Fruit fly (Drosophila melanogaster) whole organism, embryonic: ENCODE data around the gene Pxd.

Experiments used
- Antp ChIP-seq: fragments of 200-800 bp; sonication (Bioruptor generic); optimal IDR thresholded peaks from 3 replicates; lab custom pipeline; 2016; ENCODE audit warnings: missing biosample characterization, missing genetic modification characterization
- BtbVII ChIP-seq: fragments of 200-800 bp; sonication (Bioruptor generic); optimal IDR thresholded peaks from 3 replicates; lab custom pipeline; 2017; ENCODE audit warnings: missing biosample characterization, mild to moderate bottlenecking, missing genetic modification characterization
- CG10462 ChIP-seq: fragments of 200-800 bp; sonication (Bioruptor generic); optimal IDR thresholded peaks from 2 replicates; lab custom pipeline; 2016; ENCODE audit warnings: missing biosample characterization, missing genetic modification characterization
- CG11247 ChIP-seq: fragments of 200-800 bp; sonication (Bioruptor generic); IDR thresholded peaks from 2 replicates; pipeline ENCODE4 v1.3.6; 2022; ENCODE audit warnings: missing biosample characterization, missing genetic modification characterization
- CG11695 ChIP-seq: fragments of 200-800 bp; sonication (Bioruptor generic); IDR thresholded peaks from 3 replicates; pipeline ENCODE4 v1.3.6; 2022; ENCODE audit warnings: missing biosample characterization, missing genetic modification characterization
- CG12071 ChIP-seq: fragments of 200-800 bp; sonication (Bioruptor generic); optimal IDR thresholded peaks from 3 replicates; lab custom pipeline; 2018; ENCODE audit warnings: missing biosample characterization, mild to moderate bottlenecking, missing genetic modification characterization
- CG12299 ChIP-seq: fragments of 200-800 bp; sonication (Bioruptor generic); optimal IDR thresholded peaks from 2 replicates; lab custom pipeline; 2018; ENCODE audit warnings: missing biosample characterization, mild to moderate bottlenecking, missing genetic modification characterization
- CG13624 ChIP-seq: fragments of 200-800 bp; sonication (Bioruptor generic); optimal IDR thresholded peaks from 2 replicates; lab custom pipeline; 2016; ENCODE audit warnings: missing biosample characterization, missing genetic modification characterization
- CG15011 ChIP-seq: fragments of 200-800 bp; sonication (Bioruptor generic); optimal IDR thresholded peaks from 3 replicates; lab custom pipeline; 2018; ENCODE audit warnings: missing biosample characterization, mild to moderate bottlenecking, missing genetic modification characterization
- CG1529 ChIP-seq: fragments of 200-800 bp; sonication (Bioruptor generic); optimal IDR thresholded peaks from 3 replicates; lab custom pipeline; 2018; ENCODE audit warnings: missing biosample characterization, missing genetic modification characterization
- CG1647 ChIP-seq: fragments of 200-800 bp; sonication (Bioruptor generic); optimal IDR thresholded peaks from 3 replicates; lab custom pipeline; 2016; ENCODE audit warnings: missing biosample characterization, missing genetic modification characterization
- CG16863 ChIP-seq: fragments of 200-800 bp; sonication (Bioruptor generic); optimal IDR thresholded peaks from 3 replicates; lab custom pipeline; 2016; ENCODE audit warnings: missing biosample characterization, missing genetic modification characterization
- CG18476 ChIP-seq: fragments of 200-800 bp; sonication (Bioruptor generic); optimal IDR thresholded peaks from 2 replicates; lab custom pipeline; 2016; ENCODE audit warnings: missing biosample characterization, mild to moderate bottlenecking, missing genetic modification characterization
- CG32532 ChIP-seq: fragments of 200-800 bp; sonication (Bioruptor generic); IDR thresholded peaks from 2 replicates; pipeline ENCODE4 v1.3.6; 2022; ENCODE audit warnings: missing biosample characterization, missing genetic modification characterization
- CG32772 ChIP-seq: fragments of 200-800 bp; sonication (Bioruptor generic); IDR thresholded peaks from 2 replicates; pipeline ENCODE4 v1.3.6; 2022; ENCODE audit warnings: missing biosample characterization, missing genetic modification characterization
- CG4282 ChIP-seq: fragments of 200-800 bp; sonication (Bioruptor generic); optimal IDR thresholded peaks from 2 replicates; lab custom pipeline; 2016; ENCODE audit warnings: missing biosample characterization, missing genetic modification characterization
- CG4617 ChIP-seq: fragments of 200-800 bp; sonication (Bioruptor generic); optimal IDR thresholded peaks from 3 replicates; lab custom pipeline; 2016; ENCODE audit warnings: missing biosample characterization, missing genetic modification characterization, borderline replicate concordance
- CG6654 ChIP-seq: fragments of 200-800 bp; sonication (Bioruptor generic); optimal IDR thresholded peaks from 2 replicates; lab custom pipeline; 2017; ENCODE audit warnings: missing biosample characterization, mild to moderate bottlenecking, missing genetic modification characterization
- CG7987 ChIP-seq: fragments of 200-800 bp; sonication (Bioruptor generic); optimal IDR thresholded peaks from 2 replicates; lab custom pipeline; 2018; ENCODE audit warnings: missing biosample characterization, mild to moderate bottlenecking, missing genetic modification characterization, moderate library complexity
- Dbx ChIP-seq: fragments of 200-800 bp; sonication (Bioruptor generic); IDR thresholded peaks from 3 replicates; pipeline ENCODE4 v1.3.6; 2022; ENCODE audit warnings: missing biosample characterization, missing genetic modification characterization
- Dek ChIP-seq: fragments of 200-800 bp; sonication (Bioruptor generic); optimal IDR thresholded peaks from 3 replicates; lab custom pipeline; 2019; ENCODE audit warnings: missing biosample characterization, mild to moderate bottlenecking, missing genetic modification characterization, moderate library complexity
- Doc2 ChIP-seq: fragments of 200-800 bp; sonication (Bioruptor generic); IDR thresholded peaks from 2 replicates; pipeline ENCODE4 v1.3.6; 2022; ENCODE audit warnings: missing biosample characterization, missing genetic modification characterization
- Dref ChIP-seq: fragments of 200-800 bp; sonication (Bioruptor generic); IDR thresholded peaks from 2 replicates; pipeline ENCODE4 v1.3.6; 2022; ENCODE audit warnings: missing biosample characterization, missing genetic modification characterization
- Eip74EF ChIP-seq, 2 experiments: fragments of 200-800 bp in 1 of 2; fragments of >200 bp in 1 of 2; sonication (Bioruptor generic) in 1 of 2; optimal IDR thresholded peaks; 2 replicates each; lab custom pipeline; 2017 to 2019; ENCODE audit warnings: missing biosample characterization in 2 of 2, missing genetic modification characterization in 2 of 2, mild to moderate bottlenecking in 1 of 2, moderate library complexity in 1 of 2
- HLH54F ChIP-seq: fragments of 200-800 bp; sonication (Bioruptor generic); optimal IDR thresholded peaks from 3 replicates; lab custom pipeline; 2016; ENCODE audit warnings: missing biosample characterization, missing genetic modification characterization
- Kr ChIP-seq: fragments of 200-800 bp; sonication (Bioruptor generic); optimal IDR thresholded peaks from 2 replicates; lab custom pipeline; 2017; ENCODE audit warnings: missing biosample characterization, mild to moderate bottlenecking, missing genetic modification characterization
- Meics ChIP-seq: fragments of 200-800 bp; sonication (Bioruptor generic); optimal IDR thresholded peaks from 2 replicates; lab custom pipeline; 2017; ENCODE audit warnings: missing biosample characterization, mild to moderate bottlenecking, missing genetic modification characterization
- Neu2 ChIP-seq: fragments of 200-800 bp; sonication (Bioruptor generic); optimal IDR thresholded peaks from 3 replicates; lab custom pipeline; 2016; ENCODE audit warnings: missing biosample characterization, missing genetic modification characterization, borderline replicate concordance
- Oaz ChIP-seq: fragments of 200-800 bp; sonication (Bioruptor generic); IDR thresholded peaks from 2 replicates; pipeline ENCODE4 v1.3.6; 2022; ENCODE audit warnings: missing biosample characterization, missing genetic modification characterization
- Oli ChIP-seq: fragments of 200-800 bp; sonication (Bioruptor generic); optimal IDR thresholded peaks from 2 replicates; lab custom pipeline; 2018; ENCODE audit warnings: missing biosample characterization, mild to moderate bottlenecking, missing genetic modification characterization, moderate library complexity
- Taf1 ChIP-seq: fragments of 200-800 bp; sonication (Bioruptor generic); IDR thresholded peaks from 2 replicates; pipeline ENCODE4 v1.3.6; 2022; ENCODE audit warnings: missing biosample characterization, missing genetic modification characterization
- YL-1 ChIP-seq: fragments of 200-800 bp; sonication (Bioruptor generic); optimal IDR thresholded peaks from 3 replicates; lab custom pipeline; 2017; ENCODE audit warnings: missing biosample characterization, mild to moderate bottlenecking, missing genetic modification characterization
- abd-A ChIP-seq: fragments of 200-800 bp; sonication (Bioruptor generic); optimal IDR thresholded peaks from 3 replicates; lab custom pipeline; 2019; ENCODE audit warnings: missing biosample characterization, mild to moderate bottlenecking, missing genetic modification characterization, moderate library complexity
- ase ChIP-seq: fragments of 200-800 bp; sonication (Bioruptor generic); IDR thresholded peaks from 3 replicates; pipeline ENCODE4 v1.3.6; 2022; ENCODE audit warnings: missing biosample characterization, missing genetic modification characterization
- bigmax ChIP-seq: fragments of 200-800 bp; sonication (Bioruptor generic); optimal IDR thresholded peaks from 2 replicates; lab custom pipeline; 2018; ENCODE audit warnings: missing biosample characterization, mild to moderate bottlenecking, missing genetic modification characterization
- bowl ChIP-seq: fragments of 200-800 bp; sonication (Bioruptor generic); IDR thresholded peaks from 2 replicates; pipeline ENCODE4 v1.3.6; 2022; ENCODE audit warnings: missing biosample characterization, missing genetic modification characterization
- cas ChIP-seq: fragments of 200-800 bp; sonication (Bioruptor generic); IDR thresholded peaks from 2 replicates; pipeline ENCODE4 v1.3.6; 2022; ENCODE audit warnings: missing biosample characterization, missing genetic modification characterization
- caup ChIP-seq: fragments of 200-800 bp; sonication (Bioruptor generic); optimal IDR thresholded peaks from 3 replicates; lab custom pipeline; 2017; ENCODE audit warnings: missing biosample characterization, mild to moderate bottlenecking, missing genetic modification characterization, moderate library complexity; ENCODE audit not compliant: severe bottlenecking
- chif ChIP-seq, 2 experiments: fragments of 200-800 bp; sonication (Bioruptor generic); optimal IDR thresholded peaks; 3 replicates each; lab custom pipeline; 2016; ENCODE audit warnings: missing biosample characterization in 2 of 2, missing genetic modification characterization in 2 of 2
- disco-r ChIP-seq: fragments of 200-800 bp; sonication (Bioruptor generic); optimal IDR thresholded peaks from 2 replicates; lab custom pipeline; 2016; ENCODE audit warnings: missing biosample characterization, missing genetic modification characterization
- gt ChIP-seq: fragments of 200-800 bp; sonication (Bioruptor generic); IDR thresholded peaks from 2 replicates; pipeline ENCODE4 v1.3.6; 2022; ENCODE audit warnings: missing biosample characterization, missing genetic modification characterization
- jing ChIP-seq: fragments of 200-800 bp; sonication (Bioruptor generic); optimal IDR thresholded peaks from 2 replicates; lab custom pipeline; 2018; ENCODE audit warnings: missing biosample characterization, mild to moderate bottlenecking, missing genetic modification characterization
- kni ChIP-seq: fragments of 200-800 bp; sonication (Bioruptor generic); optimal IDR thresholded peaks from 3 replicates; lab custom pipeline; 2017; ENCODE audit warnings: mild to moderate bottlenecking, missing biosample characterization, missing genetic modification reagents, missing genetic modification characterization
- nmo ChIP-seq: fragments of 200-800 bp; sonication (Bioruptor generic); optimal IDR thresholded peaks from 2 replicates; lab custom pipeline; 2018; ENCODE audit warnings: missing biosample characterization, mild to moderate bottlenecking, missing genetic modification characterization, moderate library complexity
- onecut ChIP-seq: fragments of 200-800 bp; sonication (Bioruptor generic); IDR thresholded peaks from 2 replicates; pipeline ENCODE4 v1.3.6; 2022; ENCODE audit warnings: missing biosample characterization, missing genetic modification characterization
- scrt ChIP-seq: fragments of 200-800 bp; sonication (Bioruptor generic); optimal IDR thresholded peaks from 2 replicates; lab custom pipeline; 2018; ENCODE audit warnings: missing biosample characterization, mild to moderate bottlenecking, missing genetic modification characterization, moderate library complexity
- tgo ChIP-seq: fragments of 200-800 bp; sonication (Bioruptor generic); IDR thresholded peaks from 3 replicates; pipeline ENCODE4 v1.3.6; 2022; ENCODE audit warnings: missing biosample characterization, missing genetic modification characterization
- unpg ChIP-seq: fragments of 200-800 bp; sonication (Bioruptor generic); optimal IDR thresholded peaks from 3 replicates; lab custom pipeline; 2018; ENCODE audit warnings: missing biosample characterization, mild to moderate bottlenecking, missing genetic modification characterization, moderate library complexity

The Pxd gene

DNA sequence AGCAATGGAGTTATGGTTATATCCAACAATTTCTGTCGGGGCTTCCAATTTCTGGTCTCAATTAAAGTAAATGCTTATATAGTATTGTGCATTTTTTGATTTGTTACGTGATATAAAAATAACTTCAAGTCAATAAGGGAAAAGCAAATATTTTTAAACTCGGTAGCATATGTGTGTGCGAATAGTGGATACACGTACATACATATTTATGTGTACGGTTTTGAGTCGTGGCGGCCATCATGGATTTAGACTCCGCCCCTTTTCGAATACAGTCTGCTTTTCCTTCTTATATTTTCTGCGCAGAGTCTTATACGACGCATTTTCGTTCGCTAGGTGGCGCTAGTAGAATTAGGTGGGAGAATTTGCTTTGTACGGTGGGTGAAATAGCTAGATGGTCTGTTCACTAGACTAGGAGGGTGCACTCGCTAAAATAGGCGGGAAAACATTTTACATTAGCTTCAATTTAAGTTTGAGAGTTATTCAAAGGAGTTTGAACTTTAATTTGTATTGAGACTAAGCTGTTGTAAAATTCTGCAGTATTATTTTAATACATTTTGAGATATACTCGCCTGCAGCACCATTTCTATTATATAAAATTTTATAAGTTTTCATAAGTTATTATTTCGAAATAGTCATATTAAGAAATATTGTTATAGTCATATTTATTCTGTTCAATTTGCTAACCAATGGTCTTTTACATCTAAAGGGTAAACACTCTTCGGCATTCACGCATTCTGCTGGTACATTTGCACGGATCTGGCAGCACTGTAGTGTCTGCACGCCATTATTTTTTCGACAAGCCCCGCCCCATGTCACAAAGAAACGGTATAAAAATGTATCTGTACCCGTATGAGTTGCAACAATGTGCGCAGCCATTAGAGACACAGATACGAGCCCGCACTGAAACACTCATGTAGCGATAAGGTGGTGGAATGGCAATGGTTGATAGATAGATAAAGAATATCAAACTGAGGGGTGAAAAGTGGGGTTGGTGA, 44.7 kb upstream of the Pxd start (continued):
- TF ChIP-seq cas (GFP tag; lab: Robert Waterston, UW) (no peak), CG7987 (peak; percentile 26), CG16863 (GFP tag; lab: Kevin White, UChicago) (peak; percentile 23), CG18476 (GFP tag; lab: Kevin White, UChicago) (peak; percentile 41), Dek (tag; lab: Kevin White, UChicago) (peak; percentile 87), nmo (GFP tag; lab: Kevin White, UChicago) (peak; percentile 75), bigmax (GFP tag; lab: Kevin White, UChicago) (no peak), CG32772 (GFP tag; lab: Robert Waterston, UW) (no peak), CG15011 (peak; percentile 16), CG32532 (peak; percentile 67), Antp (GFP tag; lab: Kevin White, UChicago) (peak; percentile 2), gt (GFP tag; lab: Robert Waterston, UW) (no peak), abd-A (tag; lab: Kevin White, UChicago) (peak; percentile 95), jing (GFP tag; lab: Kevin White, UChicago) (no peak), unpg (peak; percentile 83), BtbVII (GFP tag; lab: Kevin White, UChicago) (no peak), Oli (tag; lab: Kevin White, UChicago) (peak; percentile 71), Meics (GFP tag; lab: Kevin White, UChicago) (no peak), CG11695 (GFP tag; lab: Robert Waterston, UW) (peak; percentile 54; the same call in 1 of the 3 replicates), Dbx (GFP tag; lab: Robert Waterston, UW) (peak; percentile 63), caup (GFP tag; lab: Kevin White, UChicago) (peak; percentile 60), CG1647 (GFP tag; lab: Kevin White, UChicago) (no peak), CG12299 (tag; lab: Kevin White, UChicago) (peak; percentile 33), CG13624 (peak; percentile 26), CG4617 (GFP tag; lab: Kevin White, UChicago) (peak; percentile 10), Taf1 (GFP tag; lab: Robert Waterston, UW) (0 out of 2 replicates have a peak, but pooled peaks have one; percentile 13), CG1529 (GFP tag; lab: Kevin White, UChicago) (no peak), onecut (GFP tag; lab: Robert Waterston, UW) (peak; percentile 76), Oaz (GFP tag; lab: Robert Waterston, UW) (no peak), HLH54F (GFP tag; lab: Kevin White, UChicago) (peak; percentile 22), CG12071 (GFP tag; lab: Kevin White, UChicago) (no peak), scrt (GFP tag; lab: Kevin White, UChicago) (peak; percentile 62), CG10462 (GFP tag; lab: Kevin White, UChicago) (peak; percentile 65), Kr (GFP tag; lab: Kevin White, UChicago) (no peak), Dref (GFP tag; lab: Robert Waterston, UW) (no peak), tgo (GFP tag; lab: Robert Waterston, UW) (peak; percentile 66), Eip74EF (GFP tag; optimal IDR thresholded peaks at IDR 0.05; lab: Kevin White, UChicago) (no peak), CG4282 (GFP tag; lab: Kevin White, UChicago) (no peak), disco-r (GFP tag; lab: Kevin White, UChicago) (no peak), ase (peak; percentile 48; the same call in 1 of the 3 replicates), CG6654 (GFP tag; lab: Kevin White, UChicago) (peak; percentile 42), Neu2 (GFP tag; lab: Kevin White, UChicago) (no peak), bowl (GFP tag; lab: Robert Waterston, UW) (no peak), CG11247 (GFP tag; lab: Robert Waterston, UW) (no peak; the same call in 1 of the 2 replicates), chif (GFP tag; optimal IDR thresholded peaks at IDR 0.05; lab: Kevin White, UChicago) (peak; percentile 21 to 38), kni (GFP tag; lab: Kevin White, UChicago) (peak; percentile 65), Doc2 (GFP tag; lab: Robert Waterston, UW) (no peak), YL-1 (no peak)
